Worm (Caenorhabditis elegans): ENCODE results near the gene snf-10.

The snf-10 gene

DNA sequence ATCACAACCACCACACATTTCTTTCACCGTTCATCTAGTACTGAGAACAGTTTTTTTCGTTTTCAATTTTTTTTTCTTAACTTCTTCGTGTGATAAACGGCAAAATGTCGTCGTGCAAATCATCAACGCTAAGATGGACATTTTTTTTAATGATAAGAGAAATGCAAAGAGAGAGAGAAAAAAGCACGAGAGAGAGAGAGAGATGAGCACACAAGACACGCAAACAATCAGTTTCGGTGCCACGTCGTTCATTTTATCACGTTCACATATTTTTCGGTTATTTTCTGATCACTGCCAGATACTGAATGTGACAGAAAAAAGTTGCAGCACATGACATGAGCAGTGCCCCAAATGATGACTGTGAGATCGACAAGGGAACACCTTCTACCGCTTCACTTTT lies 27.6 kb upstream of the snf-10 start, which contains the start of gene egl-9 (continued):
- no peak for TF ChIP-seq vab-15 (tag; optimal IDR thresholded peaks at IDR 0.05)
- TF ChIP-seq mef-2 (tag; optimal IDR thresholded peaks at IDR 0.05) = no peak
- no peak for TF ChIP-seq ces-1 (GFP tag; optimal IDR thresholded peaks at IDR 0.05)
- TF ChIP-seq unc-30 (tag; optimal IDR thresholded peaks at IDR 0.05) = no peak
- TF ChIP-seq dpl-1 (GFP tag; optimal IDR thresholded peaks at IDR 0.05) = no peak
- TF ChIP-seq ceh-88 (GFP tag; IDR thresholded peaks at IDR 0.05) = no peak
- TF ChIP-seq nhr-20 (tag; optimal IDR thresholded peaks at IDR 0.05) = peak; percentile 8
- no peak for TF ChIP-seq xbp-1 (tag; optimal IDR thresholded peaks at IDR 0.05)
- TF ChIP-seq ceh-90 (tag; optimal IDR thresholded peaks at IDR 0.05) = no peak
- no peak for TF ChIP-seq pqm-1 (tag; optimal IDR thresholded peaks at IDR 0.05)
- no peak for TF ChIP-seq isw-1 (GFP tag; IDR thresholded peaks at IDR 0.05)
- TF ChIP-seq lin-39 (tag; optimal IDR thresholded peaks at IDR 0.05) = no peak

DNA sequence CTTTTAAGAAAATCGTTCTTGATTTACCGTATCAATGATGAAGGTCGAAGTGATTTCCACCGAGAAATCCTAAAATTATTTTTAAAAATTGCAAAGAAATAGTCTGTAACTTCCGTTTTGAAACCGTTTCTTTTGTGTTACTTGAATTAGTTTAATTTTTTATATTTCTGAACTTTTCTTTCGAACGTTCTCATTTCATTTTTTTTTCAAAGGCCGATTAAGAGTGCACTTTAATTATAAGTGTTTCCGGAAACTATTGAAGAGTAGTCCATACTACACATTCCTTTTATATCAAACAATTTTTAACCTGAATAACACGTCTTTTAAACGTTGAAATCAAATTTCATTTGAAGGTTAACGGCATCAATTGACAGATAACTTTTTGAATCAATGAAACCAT lies 27.0 kb upstream of the snf-10 start:
- TF ChIP-seq hlh-4 (tag; optimal IDR thresholded peaks at IDR 0.05) (no peak), C16A3.4 (tag; optimal IDR thresholded peaks at IDR 0.05) (no peak), unc-98 (GFP tag; IDR thresholded peaks at IDR 0.05) (no peak), mef-2 (tag; optimal IDR thresholded peaks at IDR 0.05) (no peak), xbp-1 (tag; optimal IDR thresholded peaks at IDR 0.05) (no peak), snpc-4 (tag; optimal IDR thresholded peaks at IDR 0.05) (no peak), swsn-7 (tag; optimal IDR thresholded peaks at IDR 0.05) (no peak), efl-1 (optimal IDR thresholded peaks at IDR 0.05) (no peak), efl-1 (GFP tag; optimal IDR thresholded peaks at IDR 0.05 in 1 of 2) (no peak), unc-86 (tag; optimal IDR thresholded peaks at IDR 0.05) (no peak), dsc-1 (tag; optimal IDR thresholded peaks at IDR 0.05) (no peak)

DNA sequence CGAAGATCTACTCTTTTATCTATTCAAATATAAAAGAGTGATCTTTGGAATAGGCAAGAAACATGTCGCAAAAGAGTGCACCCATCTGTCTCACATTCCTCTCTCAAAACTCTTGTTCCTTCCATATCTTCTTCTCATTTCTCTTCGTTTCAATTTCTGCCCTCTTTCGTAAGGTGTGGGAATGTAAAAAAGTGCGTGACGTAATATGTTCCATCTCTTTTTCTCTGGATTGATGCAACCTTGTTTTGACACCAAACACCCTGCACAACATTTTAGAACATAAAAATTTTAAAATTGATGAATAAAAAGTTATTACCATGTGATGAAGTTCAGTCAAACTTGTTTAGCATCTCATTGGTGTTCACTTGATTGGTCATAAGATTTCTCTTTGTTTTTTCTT lies 26.5 kb upstream of the snf-10 start:
- TF ChIP-seq lin-13 (GFP tag; optimal IDR thresholded peaks at IDR 0.05) (no peak), unc-130 (tag; optimal IDR thresholded peaks at IDR 0.05) (peak; percentile 8), hpl-2 (GFP tag; optimal IDR thresholded peaks at IDR 0.05) (no peak), blmp-1 (tag; optimal IDR thresholded peaks at IDR 0.05) (peak; percentile 9), swsn-7 (tag; optimal IDR thresholded peaks at IDR 0.05) (no peak), ceh-63 (GFP tag; optimal IDR thresholded peaks at IDR 0.05) (no peak), rnt-1 (tag; optimal IDR thresholded peaks at IDR 0.05) (peak; percentile 57), hlh-4 (tag; optimal IDR thresholded peaks at IDR 0.05) (no peak), pag-3 (tag; optimal IDR thresholded peaks at IDR 0.05; ENCODE audit: borderline replicate concordance, insufficient read depth) (peak; percentile 36)

DNA sequence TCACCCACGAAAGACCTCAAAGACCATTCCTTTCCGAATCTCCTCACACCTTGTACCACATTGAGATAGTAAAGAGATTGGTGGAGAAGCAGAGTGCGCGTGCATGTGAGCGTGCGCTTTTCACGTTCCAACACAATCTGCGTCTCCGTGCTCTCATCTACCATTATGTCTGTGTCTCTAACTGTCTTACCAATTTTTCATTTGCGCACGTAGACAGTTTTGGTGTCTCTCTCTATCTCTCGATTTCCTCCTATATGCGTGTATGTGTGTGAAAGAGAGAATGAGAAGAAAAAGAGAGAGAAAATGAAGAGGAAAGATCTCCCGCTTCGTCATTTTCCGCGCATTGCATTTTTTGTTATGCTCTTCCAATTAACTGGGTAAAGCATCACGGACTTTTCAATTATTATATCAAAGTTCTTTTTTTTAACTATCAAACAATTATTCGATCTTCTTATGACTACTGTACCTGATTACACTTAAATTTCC lies 26.0 kb upstream of the snf-10 start:
- TF ChIP-seq sptf-1 (tag; optimal IDR thresholded peaks at IDR 0.05) = no peak
- peak; percentile 80 for TF ChIP-seq mab-9 (GFP tag; IDR thresholded peaks at IDR 0.05)
- no peak for TF ChIP-seq alr-1 (tag; optimal IDR thresholded peaks at IDR 0.05; ENCODE audit: borderline replicate concordance)
- TF ChIP-seq mef-2 (tag; optimal IDR thresholded peaks at IDR 0.05) = peak; percentile 70
- peak; percentile 44 for TF ChIP-seq hpl-2 (GFP tag; optimal IDR thresholded peaks at IDR 0.05)
- peak; percentile 92 to 99 for TF ChIP-seq egl-27 (tag; optimal IDR thresholded peaks at IDR 0.05)
- no peak for TF ChIP-seq pag-3 (tag; optimal IDR thresholded peaks at IDR 0.05; ENCODE audit: borderline replicate concordance, insufficient read depth)
- peak; percentile 50 for TF ChIP-seq C04F5.9 (tag; optimal IDR thresholded peaks at IDR 0.05)
- peak in 1 of 2 experiments; percentile 46 for TF ChIP-seq ztf-11 (tag; optimal IDR thresholded peaks at IDR 0.05)
- TF ChIP-seq nhr-12 (tag; optimal IDR thresholded peaks at IDR 0.05) = no peak
- no peak for TF ChIP-seq fkh-4 (tag; optimal IDR thresholded peaks at IDR 0.05; ENCODE audit: borderline replicate concordance)
- TF ChIP-seq nhr-237 (tag; optimal IDR thresholded peaks at IDR 0.05) = peak; percentile 96
- peak; percentile 72; the same call in 1 of the 2 replicates for TF ChIP-seq ceh-88 (GFP tag; IDR thresholded peaks at IDR 0.05)
- TF ChIP-seq ceh-90 (tag; optimal IDR thresholded peaks at IDR 0.05) = peak; percentile 9
- peak; percentile 74 for TF ChIP-seq grh-1 (GFP tag; IDR thresholded peaks at IDR 0.05)
- peak; percentile 39 for TF ChIP-seq lin-15B (tag; optimal IDR thresholded peaks at IDR 0.05)
- peak; percentile 89 for TF ChIP-seq lin-13 (GFP tag; optimal IDR thresholded peaks at IDR 0.05)
- peak; percentile 76 for TF ChIP-seq ama-1 (optimal IDR thresholded peaks at IDR 0.05)
- peak; percentile 77 for TF ChIP-seq ceh-8 (GFP tag; optimal IDR thresholded peaks at IDR 0.05)
- TF ChIP-seq nhr-90 (tag; optimal IDR thresholded peaks at IDR 0.05; ENCODE audit: poor library complexity) = peak; percentile 90
- TF ChIP-seq ets-5 (GFP tag; IDR thresholded peaks at IDR 0.05) = no peak
- peak; percentile 99 for TF ChIP-seq fkh-8 (tag; optimal IDR thresholded peaks at IDR 0.05)
- peak; percentile 98 for TF ChIP-seq nhr-71 (tag; optimal IDR thresholded peaks at IDR 0.05)
- peak; percentile 62 to 71 (median 64) for TF ChIP-seq dpl-1 (GFP tag; optimal IDR thresholded peaks at IDR 0.05)
- peak; percentile 85 to 88 for TF ChIP-seq lin-35 (GFP tag; optimal IDR thresholded peaks at IDR 0.05)
- TF ChIP-seq irx-1 (tag; optimal IDR thresholded peaks at IDR 0.05) = peak; percentile 84

Data from whole organism, L1 larva.